Fruit fly (Drosophila melanogaster) whole organism, larva: ENCODE measurements around the gene CG13144.

Experiments
- noc ChIP-seq: fragments of 200-800 bp; sonication (Bioruptor generic); optimal IDR thresholded peaks from 3 replicates; lab custom pipeline; 2019; ENCODE audit warnings: missing biosample characterization, mild to moderate bottlenecking, missing genetic modification characterization, moderate library complexity

CG13144 gene

dm6 chr2L:10476879-10477278 lies 14.4 kb downstream of the CG13144 start, which contains the start of gene RluA-2:
RluA-2 (plus strand) TSS chr2L:10477073.
- no peak for TF ChIP-seq noc (tag; lab: Kevin White, UChicago)

- TF ChIP-seq noc (tag; lab: Kevin White, UChicago), result no peak
Measured at dm6 chr2L:10474815-10475214, 16.4 kb downstream of the CG13144 start.

dm6 chr2L:10474268-10474678 lies 17.0 kb downstream of the CG13144 start, which contains the start of gene RluA-1:
RluA-1 (minus strand) TSS chr2L:10474349.
- TF ChIP-seq noc (tag; lab: Kevin White, UChicago), result peak; percentile 71

- TF ChIP-seq noc (tag; lab: Kevin White, UChicago), result no peak
Measured at dm6 chr2L:10472257-10472656, 19.0 kb downstream of the CG13144 start.

dm6 chr2L:10470211-10470610 lies 21.0 kb downstream of the CG13144 start:
- no peak for TF ChIP-seq noc (tag; lab: Kevin White, UChicago)

DNA sequence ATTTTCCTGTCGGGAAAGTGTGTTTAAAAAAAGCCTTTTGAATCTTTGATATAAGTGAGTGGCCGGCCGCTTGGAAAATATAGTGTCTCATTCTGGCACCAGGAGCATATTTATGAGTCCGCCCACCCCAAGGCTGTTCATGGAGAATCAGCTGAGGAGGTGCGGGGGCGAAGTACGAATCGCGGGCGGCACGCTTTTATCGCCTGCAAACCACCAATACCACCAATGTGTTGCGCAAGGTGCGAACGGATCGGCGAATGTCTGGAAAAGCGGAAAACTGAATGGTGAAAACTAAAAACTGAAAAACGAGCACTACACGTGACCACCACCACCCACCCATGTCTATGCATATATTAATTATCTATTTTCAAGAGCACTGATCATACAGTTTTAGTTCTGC lies 22.3 kb downstream of the CG13144 start:
- TF ChIP-seq noc (tag; lab: Kevin White, UChicago), result no peak

DNA sequence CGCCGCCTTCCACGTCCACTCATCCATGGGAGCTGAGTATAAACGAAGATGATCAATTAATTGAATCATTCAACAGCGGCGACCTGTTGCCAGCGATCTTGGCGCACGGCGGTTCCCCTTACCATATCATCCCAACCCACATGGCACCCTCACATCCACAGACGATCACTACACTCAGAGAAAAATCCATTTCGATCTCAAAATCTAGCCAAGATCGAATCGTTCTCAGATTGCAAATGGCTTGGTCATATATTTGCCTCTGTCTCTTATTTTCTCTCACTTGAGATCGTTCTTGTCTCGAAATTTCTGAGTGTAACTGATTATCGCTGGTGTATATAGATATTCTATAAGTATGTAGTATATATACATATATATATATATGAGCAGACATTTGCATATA lies 22.9 kb downstream of the CG13144 start:
- peak; percentile 66 for TF ChIP-seq noc (tag; lab: Kevin White, UChicago)

- no peak for TF ChIP-seq noc (tag; lab: Kevin White, UChicago)
Measured at dm6 chr2L:10466865-10467270, 24.4 kb downstream of the CG13144 start.

DNA sequence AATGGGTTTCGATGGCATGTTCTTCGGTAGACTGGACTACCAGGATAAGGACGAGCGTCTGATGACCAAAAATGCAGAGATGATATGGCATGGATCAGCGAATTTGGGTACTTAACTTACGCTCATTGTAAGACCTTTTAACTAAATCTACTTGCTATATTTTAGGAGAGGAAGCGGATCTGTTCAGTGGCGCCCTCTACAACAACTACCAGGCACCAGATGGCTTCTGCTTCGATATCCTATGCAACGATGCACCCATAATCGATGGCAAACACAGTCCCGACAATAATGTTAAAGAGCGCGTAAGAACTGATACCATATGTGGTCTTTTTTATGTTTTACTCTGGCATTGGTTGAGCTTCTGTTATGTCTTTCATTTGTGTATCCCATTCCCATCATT lies 32.3 kb downstream of the CG13144 start:
- no peak for TF ChIP-seq noc (tag; lab: Kevin White, UChicago)

DNA sequence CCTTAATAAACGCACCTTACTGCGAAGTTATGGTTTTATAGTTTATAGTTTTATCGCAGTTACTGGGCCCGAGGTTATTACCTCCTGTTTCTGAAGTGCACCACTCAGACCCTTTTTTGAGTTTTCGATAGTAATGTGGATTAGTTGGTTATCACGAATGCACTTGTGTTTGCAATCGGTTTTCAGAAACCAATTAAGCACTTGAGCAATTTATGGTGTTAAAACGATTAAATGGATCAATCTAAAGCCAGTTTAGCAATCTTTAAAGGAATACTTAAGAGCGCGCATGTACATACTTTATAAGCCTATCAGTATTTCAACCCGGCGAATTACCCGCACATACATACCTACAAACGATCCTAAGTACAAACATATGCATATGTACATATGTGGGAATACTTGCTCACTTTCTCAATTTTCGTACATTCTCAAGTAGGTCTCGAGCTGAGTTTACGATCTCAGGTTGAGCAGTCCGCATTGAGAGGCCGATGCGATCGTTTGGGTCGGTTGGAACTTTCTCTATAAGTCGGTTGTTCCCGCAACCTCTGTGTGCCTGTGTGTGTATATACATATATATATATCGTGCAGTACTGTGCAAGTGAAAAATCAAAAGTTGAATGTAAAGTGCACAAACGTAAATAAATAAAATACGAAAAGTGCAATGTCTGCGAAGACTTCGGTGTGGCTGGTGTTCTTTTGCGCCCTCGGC lies 33.9 kb downstream of the CG13144 start, which contains the start of the genes LManI and LManII:
LManI (minus strand) TSS at position 51 of the 709 bp plus-strand sequence.
LManII (plus strand) TSS at position 468 of the 709 bp plus-strand sequence.
- TF ChIP-seq noc (tag; lab: Kevin White, UChicago), result no peak

DNA sequence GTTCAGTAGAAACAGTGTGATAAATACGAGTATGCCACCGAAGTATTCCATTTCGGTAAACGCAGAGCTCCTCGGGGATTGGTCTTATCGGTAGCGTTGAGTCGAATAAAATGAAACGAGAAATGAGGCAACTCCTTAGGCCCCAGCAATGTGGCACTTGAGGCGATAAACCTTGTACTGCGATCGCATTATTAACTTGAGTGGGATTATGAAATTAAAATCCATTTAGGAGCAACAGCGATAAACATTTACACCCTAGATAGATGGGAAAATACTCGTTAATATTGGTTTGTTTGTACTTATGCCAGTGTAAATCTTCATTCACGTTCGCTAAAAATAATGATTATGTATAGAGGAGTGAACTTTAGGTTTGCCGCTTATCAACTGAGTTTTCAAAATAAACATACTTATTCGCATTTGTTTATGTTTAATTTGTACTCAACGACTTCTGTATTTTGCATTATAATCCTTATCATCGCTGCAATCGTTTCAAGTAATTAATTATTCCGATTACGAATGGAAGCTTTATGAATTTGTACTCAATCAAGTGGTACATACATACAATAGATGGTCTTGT lies 35.2 kb downstream of the CG13144 start:
- TF ChIP-seq noc (tag; lab: Kevin White, UChicago), result peak; percentile 56

dm6 chr2L:10452296-10452695 lies 39.0 kb downstream of the CG13144 start, which contains the start of gene ppk10:
ppk10 (minus strand) TSS chr2L:10452396.
- no peak for TF ChIP-seq noc (tag; lab: Kevin White, UChicago)

dm6 chr2L:10442048-10442790 lies 49.0 kb downstream of the CG13144 start, which contains the start of gene loh:
loh (plus strand) TSS chr2L:10442534.
- no peak for TF ChIP-seq noc (tag; lab: Kevin White, UChicago)
